Worm (Caenorhabditis elegans) whole organism, late embryonic: ENCODE measurements around the gene Y57G11C.20.

Experiments used
- Y22D7AL.16 ChIP-seq: sonication (generic microtip); optimal IDR thresholded peaks from 2 replicates; lab custom pipeline; 2016; ENCODE audit warnings: missing genetic modification characterization, missing compliant biosample characterization
- ama-1 ChIP-seq: fragments of 150-350 bp; optimal IDR thresholded peaks from 2 replicates; lab custom pipeline; 2014
- ceh-30 ChIP-seq: fragments of 150-350 bp; optimal IDR thresholded peaks from 2 replicates; lab custom pipeline; 2014; ENCODE audit warnings: missing biosample characterization, missing genetic modification characterization
- dmd-4 ChIP-seq: sonication (generic microtip); optimal IDR thresholded peaks from 2 replicates; lab custom pipeline; 2016; ENCODE audit warnings: borderline replicate concordance, missing genetic modification characterization, missing compliant biosample characterization
- fkh-10 ChIP-seq: fragments of 150-350 bp; optimal IDR thresholded peaks from 2 replicates; lab custom pipeline; 2014; ENCODE audit warnings: missing biosample characterization, missing genetic modification reagents, missing genetic modification characterization
- hlh-6 ChIP-seq: sonication (generic microtip); optimal IDR thresholded peaks from 2 replicates; lab custom pipeline; 2016; ENCODE audit warnings: missing genotype, missing genetic modification characterization, missing compliant biosample characterization
- nhr-11 ChIP-seq: fragments of 150-350 bp; optimal IDR thresholded peaks from 2 replicates; lab custom pipeline; 2014; ENCODE audit warnings: missing biosample characterization, missing genetic modification characterization
- tbx-2 ChIP-seq: sonication (generic microtip); optimal IDR thresholded peaks from 2 replicates; lab custom pipeline; 2016; ENCODE audit warnings: missing genetic modification characterization, missing compliant biosample characterization

ce11 chrIV:14833537-14833936 is 9.6 kb upstream of the Y57G11C.20 start:
- TF ChIP-seq fkh-10 (GFP tag; lab: Kevin White, UChicago) (no peak), nhr-11 (no peak), hlh-6 (tag; lab: Kevin White, UChicago) (no peak), ceh-30 (tag; lab: Kevin White, UChicago) (no peak), tbx-2 (tag; lab: Kevin White, UChicago) (no peak), ama-1 (lab: Kevin White, UChicago) (no peak), Y22D7AL.16 (tag; lab: Kevin White, UChicago) (no peak), dmd-4 (tag; lab: Kevin White, UChicago) (no peak)
